Worm (Caenorhabditis elegans) whole organism, late embryonic: Measurements from ENCODE around the gene metl-9.

ENCODE experiments used
- C08G9.2 ChIP-seq: sonication (generic microtip); optimal IDR thresholded peaks from 2 replicates; lab custom pipeline; 2016; ENCODE audit warnings: mild to moderate bottlenecking, missing genetic modification characterization, moderate library complexity, missing compliant biosample characterization
- C38D4.7 ChIP-seq: fragments of 200-800 bp; sonication (Bioruptor generic); optimal IDR thresholded peaks from 2 replicates; lab custom pipeline; 2018; ENCODE audit warnings: mild to moderate bottlenecking, missing genetic modification characterization, moderate library complexity, missing compliant biosample characterization
- F13H6.1 ChIP-seq: sonication (generic microtip); optimal IDR thresholded peaks from 2 replicates; lab custom pipeline; 2016; ENCODE audit warnings: missing genetic modification characterization, missing compliant biosample characterization
- K02D7.2 ChIP-seq: sonication (generic microtip); optimal IDR thresholded peaks from 2 replicates; lab custom pipeline; 2017; ENCODE audit warnings: mild to moderate bottlenecking, missing genetic modification characterization, missing compliant biosample characterization
- T23F11.4 ChIP-seq: fragments of 200-800 bp; sonication (Bioruptor generic); optimal IDR thresholded peaks from 2 replicates; lab custom pipeline; 2018; ENCODE audit warnings: mild to moderate bottlenecking, missing genetic modification characterization, missing compliant biosample characterization
- ahr-1 ChIP-seq: sonication (generic microtip); optimal IDR thresholded peaks from 2 replicates; lab custom pipeline; 2016; ENCODE audit warnings: missing genetic modification characterization, missing compliant biosample characterization
- ceh-14 ChIP-seq: sonication (generic microtip); optimal IDR thresholded peaks from 2 replicates; lab custom pipeline; 2016; ENCODE audit warnings: missing genotype, missing genetic modification characterization, missing compliant biosample characterization
- ceh-18 ChIP-seq: sonication (generic microtip); optimal IDR thresholded peaks from 2 replicates; lab custom pipeline; 2016; ENCODE audit warnings: missing genetic modification characterization, missing compliant biosample characterization
- ceh-19 ChIP-seq: fragments of 200-800 bp; sonication (Bioruptor generic); optimal IDR thresholded peaks from 2 replicates; lab custom pipeline; 2018; ENCODE audit warnings: mild to moderate bottlenecking, missing genetic modification characterization, missing compliant biosample characterization
- ceh-2 ChIP-seq: sonication (generic microtip); optimal IDR thresholded peaks from 2 replicates; lab custom pipeline; 2016; ENCODE audit warnings: missing genotype, missing genetic modification characterization, missing compliant biosample characterization
- ceh-30 ChIP-seq: fragments of 150-350 bp; optimal IDR thresholded peaks from 2 replicates; lab custom pipeline; 2014; ENCODE audit warnings: missing biosample characterization, missing genetic modification characterization
- ceh-31 ChIP-seq: sonication (generic microtip); optimal IDR thresholded peaks from 2 replicates; lab custom pipeline; 2016; ENCODE audit warnings: missing genetic modification characterization, missing compliant biosample characterization
- ceh-34 ChIP-seq: sonication (generic microtip); optimal IDR thresholded peaks from 2 replicates; lab custom pipeline; 2016; ENCODE audit warnings: mild to moderate bottlenecking, missing genetic modification characterization, missing compliant biosample characterization
- ceh-48 ChIP-seq: sonication (generic microtip); optimal IDR thresholded peaks from 2 replicates; lab custom pipeline; 2016; ENCODE audit warnings: missing genetic modification characterization, inconsistent platforms, missing compliant biosample characterization
- ceh-6 ChIP-seq: fragments of 200-800 bp; sonication (Bioruptor generic); optimal IDR thresholded peaks from 2 replicates; lab custom pipeline; 2018; ENCODE audit warnings: mild to moderate bottlenecking, missing genetic modification characterization, missing compliant biosample characterization
- ceh-9 ChIP-seq: sonication (generic microtip); optimal IDR thresholded peaks from 2 replicates; lab custom pipeline; 2016; ENCODE audit warnings: mild to moderate bottlenecking, missing genetic modification characterization, inconsistent platforms, missing compliant biosample characterization
- dmd-4 ChIP-seq: sonication (generic microtip); optimal IDR thresholded peaks from 2 replicates; lab custom pipeline; 2016; ENCODE audit warnings: borderline replicate concordance, missing genetic modification characterization, missing compliant biosample characterization
- dve-1 ChIP-seq: sonication (generic microtip); optimal IDR thresholded peaks from 2 replicates; lab custom pipeline; 2017; ENCODE audit warnings: antibody characterized with exemption, mild to moderate bottlenecking, missing genetic modification characterization, missing compliant biosample characterization
- elt-2 ChIP-seq: sonication (generic microtip); optimal IDR thresholded peaks from 2 replicates; lab custom pipeline; 2016; ENCODE audit warnings: missing genetic modification reagents, missing genetic modification characterization, missing compliant biosample characterization
- ets-4 ChIP-seq: sonication (generic microtip); optimal IDR thresholded peaks from 2 replicates; lab custom pipeline; 2016; ENCODE audit warnings: missing genetic modification characterization, missing compliant biosample characterization
- fkh-6 ChIP-seq: sonication (generic microtip); optimal IDR thresholded peaks from 2 replicates; lab custom pipeline; 2016; ENCODE audit warnings: missing genetic modification characterization, missing compliant biosample characterization
- hlh-8 ChIP-seq: sonication (generic microtip); optimal IDR thresholded peaks from 2 replicates; lab custom pipeline; 2016; ENCODE audit warnings: missing genotype, missing genetic modification characterization, missing compliant biosample characterization
- lin-11 ChIP-seq: fragments of 200-800 bp; sonication (Bioruptor generic); optimal IDR thresholded peaks from 2 replicates; lab custom pipeline; 2018; ENCODE audit warnings: mild to moderate bottlenecking, missing genetic modification characterization, missing compliant biosample characterization
- nfya-1 ChIP-seq: sonication (generic microtip); optimal IDR thresholded peaks from 2 replicates; lab custom pipeline; 2017; ENCODE audit warnings: missing genetic modification characterization, mild to moderate bottlenecking, missing compliant biosample characterization, antibody characterized with exemption, moderate library complexity
- nhr-11 ChIP-seq: fragments of 150-350 bp; optimal IDR thresholded peaks from 2 replicates; lab custom pipeline; 2014; ENCODE audit warnings: missing biosample characterization, missing genetic modification characterization
- pag-3 ChIP-seq: sonication (generic microtip); optimal IDR thresholded peaks from 2 replicates; lab custom pipeline; 2016; ENCODE audit warnings: missing compliant biosample characterization, missing genetic modification characterization, borderline replicate concordance
- pax-1 ChIP-seq: fragments of 150-350 bp; optimal IDR thresholded peaks from 2 replicates; lab custom pipeline; 2014; ENCODE audit warnings: missing biosample characterization, missing genetic modification characterization
- pqm-1 ChIP-seq: sonication (generic microtip); optimal IDR thresholded peaks from 2 replicates; lab custom pipeline; 2016; ENCODE audit warnings: missing genetic modification characterization, missing compliant biosample characterization
- pros-1 ChIP-seq: fragments of 150-350 bp; optimal IDR thresholded peaks from 2 replicates; lab custom pipeline; 2014; ENCODE audit warnings: missing biosample characterization, missing genetic modification reagents, missing genetic modification characterization
- ref-2 ChIP-seq: sonication (generic microtip); optimal IDR thresholded peaks from 2 replicates; lab custom pipeline; 2016; ENCODE audit warnings: missing genetic modification characterization, missing compliant biosample characterization
- rnt-1 ChIP-seq: sonication (generic microtip); optimal IDR thresholded peaks from 2 replicates; lab custom pipeline; 2016; ENCODE audit warnings: missing genetic modification characterization, missing compliant biosample characterization
- sdc-2 ChIP-seq: sonication (generic microtip); optimal IDR thresholded peaks from 2 replicates; lab custom pipeline; 2016; ENCODE audit warnings: missing genotype, missing genetic modification characterization, missing compliant biosample characterization
- sox-4 ChIP-seq: sonication (generic microtip); optimal IDR thresholded peaks from 2 replicates; lab custom pipeline; 2017; ENCODE audit warnings: mild to moderate bottlenecking, missing genetic modification characterization, inconsistent platforms, missing compliant biosample characterization
- syd-9 ChIP-seq: sonication (generic microtip); optimal IDR thresholded peaks from 2 replicates; lab custom pipeline; 2016; ENCODE audit warnings: mild to moderate bottlenecking, missing genetic modification characterization, moderate library complexity, missing compliant biosample characterization
- tbx-2 ChIP-seq: sonication (generic microtip); optimal IDR thresholded peaks from 2 replicates; lab custom pipeline; 2016; ENCODE audit warnings: missing genetic modification characterization, missing compliant biosample characterization
- unc-42 ChIP-seq: sonication (generic microtip); optimal IDR thresholded peaks from 2 replicates; lab custom pipeline; 2016; ENCODE audit warnings: missing genotype, missing genetic modification characterization, missing compliant biosample characterization
- ztf-16 ChIP-seq: sonication (generic microtip); optimal IDR thresholded peaks from 2 replicates; lab custom pipeline; 2017; ENCODE audit warnings: missing genetic modification characterization, missing compliant biosample characterization

The metl-9 gene

DNA sequence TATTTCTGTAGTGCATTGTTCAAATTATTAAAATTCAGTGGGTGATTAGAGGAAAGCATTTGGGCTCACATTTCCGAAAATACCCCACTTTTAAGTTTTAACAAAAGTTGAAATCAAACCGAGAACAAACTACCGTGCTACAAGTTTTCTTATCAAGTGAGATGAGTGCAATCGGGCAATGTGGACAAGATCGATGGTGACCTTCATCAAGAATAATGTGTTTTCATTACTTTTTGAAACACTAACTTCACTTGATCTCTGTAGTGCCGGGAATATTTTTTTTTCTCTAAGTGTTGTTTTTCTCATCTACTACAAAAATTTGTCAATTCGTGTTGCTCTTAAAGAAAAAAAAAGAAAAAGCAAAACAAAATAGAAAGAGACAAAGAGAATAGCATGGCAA, 29.9 kb upstream of the metl-9 start:
- TF ChIP-seq rnt-1 (tag; lab: Kevin White, UChicago) (no peak), pax-1 (tag; lab: Kevin White, UChicago) (no peak), ref-2 (tag; lab: Kevin White, UChicago) (no peak), C38D4.7 (GFP tag; lab: Kevin White, UChicago) (no peak), T23F11.4 (no peak), unc-42 (tag; lab: Kevin White, UChicago) (no peak), ceh-30 (tag; lab: Kevin White, UChicago) (no peak), pag-3 (tag; lab: Kevin White, UChicago) (no peak), syd-9 (tag; lab: Kevin White, UChicago) (no peak), F13H6.1 (tag; lab: Kevin White, UChicago) (no peak)

DNA sequence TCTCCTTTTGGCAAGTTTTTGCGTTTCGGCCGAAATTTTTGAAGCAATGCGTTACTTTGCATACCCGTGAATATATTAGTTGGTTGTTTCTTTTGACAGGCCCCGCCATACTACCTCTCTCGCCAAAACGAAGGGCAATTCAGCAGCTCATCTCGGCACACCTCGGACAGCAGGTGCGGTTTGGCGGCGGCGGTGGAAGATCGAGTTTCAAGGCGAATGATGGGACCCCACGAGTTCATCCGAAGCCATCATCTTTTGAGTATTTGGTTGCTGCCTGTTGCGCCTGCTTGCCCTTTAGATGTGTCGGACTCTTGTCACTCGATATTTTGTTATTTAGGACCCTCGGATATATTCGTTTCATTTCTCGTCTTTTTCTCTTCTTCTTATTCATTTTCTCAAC, 29.4 kb upstream of the metl-9 start:
- TF ChIP-seq ceh-34 (tag; lab: Kevin White, UChicago) (peak; percentile 88), fkh-6 (tag; lab: Kevin White, UChicago) (no peak), dve-1 (no peak), ceh-9 (tag; lab: Kevin White, UChicago) (no peak), ceh-18 (tag; lab: Kevin White, UChicago) (peak; percentile 1), ceh-19 (GFP tag; lab: Kevin White, UChicago) (peak; percentile 5), F13H6.1 (tag; lab: Kevin White, UChicago) (no peak)
- TF ChIP-seq, all 69 proteins: peak for 3

DNA sequence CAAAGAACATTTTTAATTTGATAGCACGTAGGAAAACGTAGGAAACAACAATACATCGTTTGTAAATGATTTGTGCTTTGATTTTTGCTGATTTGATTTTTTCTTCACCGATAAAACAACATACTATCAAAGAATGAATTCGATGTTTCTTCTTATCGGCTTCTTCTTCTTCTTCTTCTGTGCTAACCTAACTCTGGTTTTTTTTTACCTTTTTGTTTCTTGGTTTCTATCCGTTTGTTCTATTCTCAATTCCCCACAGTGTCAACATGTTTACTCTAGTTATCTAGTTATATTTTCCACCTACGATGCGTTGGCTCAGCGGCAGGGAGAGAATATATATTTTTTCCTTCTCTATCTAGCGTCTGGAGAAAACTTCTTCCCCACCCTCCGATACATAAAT, 28.9 kb upstream of the metl-9 start:
- TF ChIP-seq nhr-11 (tag; lab: Kevin White, UChicago) (no peak), nfya-1 (no peak)

DNA sequence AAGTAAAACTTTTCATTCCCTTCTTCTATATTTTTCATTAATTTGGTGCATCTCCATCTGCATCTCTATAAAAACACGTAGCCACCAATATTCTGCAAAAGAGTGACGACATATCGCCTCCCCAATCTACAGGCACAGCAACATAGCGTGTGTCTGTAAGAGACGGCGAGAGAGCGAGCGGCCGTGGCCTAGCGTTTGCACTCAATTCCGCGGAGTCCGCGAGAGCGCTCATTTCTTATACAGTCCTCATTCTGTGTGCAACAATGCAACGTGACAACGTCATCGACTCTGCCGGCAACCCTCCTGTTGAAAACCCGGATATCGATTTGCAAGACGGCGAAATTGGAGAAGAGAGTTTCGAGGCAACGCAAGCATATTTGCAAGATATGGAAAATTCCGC, 26.6 kb upstream of the metl-9 start, which contains the start of gene H28G03.2:
Gene H28G03.2, plus strand, starts transcription at position 200 of the 400 bp plus-strand sequence.
- TF ChIP-seq lin-11 (tag; lab: Kevin White, UChicago) (no peak), syd-9 (tag; lab: Kevin White, UChicago) (no peak), ref-2 (tag; lab: Kevin White, UChicago) (peak; percentile 33), sdc-2 (tag; lab: Kevin White, UChicago) (peak; percentile 17), ceh-14 (tag; lab: Kevin White, UChicago) (peak; percentile 22), K02D7.2 (tag; lab: Kevin White, UChicago) (no peak), pax-1 (tag; lab: Kevin White, UChicago) (no peak), T23F11.4 (no peak), ceh-6 (no peak), ceh-2 (tag; lab: Kevin White, UChicago) (peak; percentile 57), F13H6.1 (tag; lab: Kevin White, UChicago) (no peak), pros-1 (no peak), pqm-1 (tag; lab: Kevin White, UChicago) (no peak), tbx-2 (tag; lab: Kevin White, UChicago) (peak; percentile 77), ceh-31 (tag; lab: Kevin White, UChicago) (peak; percentile 85), ets-4 (tag; lab: Kevin White, UChicago) (no peak), hlh-8 (tag; lab: Kevin White, UChicago) (no peak), C08G9.2 (tag; lab: Kevin White, UChicago) (peak; percentile 58), fkh-6 (tag; lab: Kevin White, UChicago) (peak; percentile 59)

DNA sequence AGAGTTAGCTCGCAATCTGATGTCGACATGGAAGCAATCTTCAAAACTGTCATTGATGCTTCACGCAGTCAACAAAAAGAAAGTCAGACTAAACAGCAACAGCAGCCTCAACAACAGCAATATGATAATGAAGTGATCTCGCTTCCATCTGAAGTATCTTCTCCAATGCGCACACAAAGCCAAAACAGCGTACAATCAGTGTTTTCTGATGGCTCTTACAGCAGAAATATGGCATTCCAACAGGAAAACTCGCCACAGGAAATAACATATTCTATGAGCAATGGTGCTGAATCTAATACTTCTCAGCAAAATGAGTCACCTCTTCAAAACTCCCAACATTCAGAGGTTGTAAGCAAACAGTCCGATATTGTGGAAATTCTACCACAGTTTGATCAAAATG, 24.0 kb upstream of the metl-9 start:
- TF ChIP-seq sox-4 (tag; lab: Kevin White, UChicago), result no peak
- no peak for TF ChIP-seq pqm-1 (tag; lab: Kevin White, UChicago)
- no peak for TF ChIP-seq K02D7.2 (tag; lab: Kevin White, UChicago)
- TF ChIP-seq tbx-2 (tag; lab: Kevin White, UChicago), result no peak
- TF ChIP-seq ceh-48 (tag; lab: Kevin White, UChicago), result no peak
- TF ChIP-seq ahr-1 (tag; lab: Kevin White, UChicago), result no peak
- TF ChIP-seq elt-2 (tag; lab: Kevin White, UChicago), result no peak
- no peak for TF ChIP-seq dmd-4 (tag; lab: Kevin White, UChicago)
- no peak for TF ChIP-seq ceh-6
- no peak for TF ChIP-seq ztf-16 (tag; lab: Kevin White, UChicago)
- no peak for TF ChIP-seq dve-1
